Fruit fly (Drosophila melanogaster): ENCODE measurements around the gene CG4229.
A peak's percentile ranks its signal among the peaks of the same experiment; 100 is the strongest.

CG4229 gene

dm6 chr3L:16587994-16588622 is 31.5 kb downstream of the CG4229 start (continued):
- TF ChIP-seq sqz (GFP tag; optimal IDR thresholded peaks at IDR 0.05) (no peak), luna (GFP tag; optimal IDR thresholded peaks at IDR 0.05) (no peak), Taf1 (GFP tag; IDR thresholded peaks at IDR 0.05) (no peak), CG16815 (GFP tag; optimal IDR thresholded peaks at IDR 0.05) (peak; percentile 30), CG6765 (GFP tag; optimal IDR thresholded peaks at IDR 0.05) (no peak), Fer2 (tag; optimal IDR thresholded peaks at IDR 0.05) (peak; percentile 17), CG5180 (GFP tag; optimal IDR thresholded peaks at IDR 0.05) (no peak), CG8924 (tag; optimal IDR thresholded peaks at IDR 0.05) (peak; percentile 72), amos (GFP tag; IDR thresholded peaks at IDR 0.05; ENCODE audit: partially characterized antibody) (peak; percentile 92), CG10959 (GFP tag; IDR thresholded peaks at IDR 0.05) (no peak), Jarid2 (GFP tag; optimal IDR thresholded peaks at IDR 0.05) (no peak), zen2 (GFP tag; IDR thresholded peaks at IDR 0.05; ENCODE audit: partially characterized antibody) (peak; percentile 87; the same call in 2 of the 3 replicates), CG33213 (GFP tag; optimal IDR thresholded peaks at IDR 0.05) (peak; percentile 60), usp (GFP tag; optimal IDR thresholded peaks at IDR 0.05) (no peak), CG15073 (GFP tag; optimal IDR thresholded peaks at IDR 0.05) (no peak), CG2120 (GFP tag; optimal IDR thresholded peaks at IDR 0.05) (peak; percentile 75), BEAF-32 (GFP tag; optimal IDR thresholded peaks at IDR 0.05) (peak; percentile 100), crp (GFP tag; optimal IDR thresholded peaks at IDR 0.05) (peak in 1 of 2 experiments; percentile 57), run (tag; optimal IDR thresholded peaks at IDR 0.05) (no peak), CG14860 (GFP tag; IDR thresholded peaks at IDR 0.05; ENCODE audit: partially characterized antibody) (peak; percentile 91), en (GFP tag; optimal IDR thresholded peaks at IDR 0.05) (no peak), Ssrp (tag; optimal IDR thresholded peaks at IDR 0.05) (peak; percentile 27), pita (GFP tag; optimal IDR thresholded peaks at IDR 0.05) (no peak), Dp (GFP tag; optimal IDR thresholded peaks at IDR 0.05) (peak; percentile 47), CG8765 (GFP tag; IDR thresholded peaks at IDR 0.05) (no peak), Hand (GFP tag; optimal IDR thresholded peaks at IDR 0.05) (no peak), gcm (GFP tag; optimal IDR thresholded peaks at IDR 0.05) (peak; percentile 1), Chrac-16 (GFP tag; optimal IDR thresholded peaks at IDR 0.05) (peak; percentile 56), CG7357 (GFP tag; IDR thresholded peaks at IDR 0.05) (peak; percentile 51; the same call in 1 of the 3 replicates), D (optimal IDR thresholded peaks at IDR 0.05) (peak; percentile 98), D (GFP tag; optimal IDR thresholded peaks at IDR 0.05) (peak; percentile 16), CG7372 (GFP tag; IDR thresholded peaks at IDR 0.05) (0 out of 2 replicates have a peak, but pooled peaks have one; percentile 31), kay (GFP tag; optimal IDR thresholded peaks at IDR 0.05) (peak; percentile 47), HHEX (GFP tag; optimal IDR thresholded peaks at IDR 0.05) (peak; percentile 36), lmd (GFP tag; IDR thresholded peaks at IDR 0.05) (peak; percentile 55; the same call in 1 of the 2 replicates), Abd-B (GFP tag; optimal IDR thresholded peaks at IDR 0.05) (peak; percentile 73), dimm (GFP tag; IDR thresholded peaks at IDR 0.05) (no peak), Hey (tag; optimal IDR thresholded peaks at IDR 0.05) (no peak), BtbVII (GFP tag; optimal IDR thresholded peaks at IDR 0.05) (no peak), Myb (GFP tag; optimal IDR thresholded peaks at IDR 0.05) (peak; percentile 66), CG17385 (GFP tag; optimal IDR thresholded peaks at IDR 0.05) (peak; percentile 24), CG12391 (tag; optimal IDR thresholded peaks at IDR 0.05) (peak; percentile 73), CG31441 (GFP tag; IDR thresholded peaks at IDR 0.05) (peak; percentile 99), CG10209 (GFP tag; optimal IDR thresholded peaks at IDR 0.05) (peak; percentile 13), Ptx1 (GFP tag; IDR thresholded peaks at IDR 0.05) (peak; percentile 50), CG11398 (GFP tag; optimal IDR thresholded peaks at IDR 0.05) (peak; percentile 54), CG15696 (tag; optimal IDR thresholded peaks at IDR 0.05) (peak; percentile 13), Dbx (GFP tag; IDR thresholded peaks at IDR 0.05) (peak; percentile 76), fd102C (GFP tag; optimal IDR thresholded peaks at IDR 0.05) (no peak)
